Worm (Caenorhabditis elegans): ENCODE data around the gene B0238.15.

DNA sequence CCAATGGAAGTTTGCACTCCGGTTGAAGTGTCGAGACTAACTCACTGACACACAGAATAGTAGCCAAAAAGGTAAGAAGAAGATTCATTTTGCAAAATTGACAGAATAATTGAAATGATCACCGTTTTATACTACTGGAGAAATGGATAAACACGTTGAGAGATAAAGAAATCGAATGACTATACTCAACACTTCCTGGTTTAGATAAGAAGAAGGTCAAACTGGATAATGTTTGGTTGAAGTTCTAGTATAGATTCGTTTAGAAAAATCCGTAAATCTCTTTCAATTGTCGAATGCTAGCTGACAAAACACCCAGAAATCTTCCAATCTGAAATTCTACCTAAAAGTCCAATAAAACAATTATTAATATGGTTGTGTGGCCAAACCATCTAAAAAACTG is 47.3 kb downstream of the B0238.15 start, which contains the start of gene Y49G5A.1:
- TF ChIP-seq skn-1 (tag; optimal IDR thresholded peaks at IDR 0.05) = no peak
- no peak for TF ChIP-seq sem-4 (tag; optimal IDR thresholded peaks at IDR 0.05)
- TF ChIP-seq elt-1 (tag; optimal IDR thresholded peaks at IDR 0.05) = no peak
- TF ChIP-seq unc-55 (GFP tag; optimal IDR thresholded peaks at IDR 0.05) = no peak
- TF ChIP-seq nhr-237 (tag; optimal IDR thresholded peaks at IDR 0.05) = no peak
- no peak for TF ChIP-seq ama-1 (optimal IDR thresholded peaks at IDR 0.05)
- TF ChIP-seq unc-39 (tag; optimal IDR thresholded peaks at IDR 0.05) = no peak
- TF ChIP-seq ztf-11 (tag; optimal IDR thresholded peaks at IDR 0.05) = no peak
- no peak for TF ChIP-seq elt-3 (tag; optimal IDR thresholded peaks at IDR 0.05)
- no peak for TF ChIP-seq aly-2 (tag; optimal IDR thresholded peaks at IDR 0.05)
- TF ChIP-seq unc-62 (GFP tag; optimal IDR thresholded peaks at IDR 0.05) = no peak
- no peak for TF ChIP-seq nhr-12 (tag; optimal IDR thresholded peaks at IDR 0.05)
- TF ChIP-seq lin-13 (GFP tag; optimal IDR thresholded peaks at IDR 0.05) = no peak
- TF ChIP-seq blmp-1 (tag; optimal IDR thresholded peaks at IDR 0.05; ENCODE audit: insufficient read depth) = no peak

Data from whole organism, L2 larva.